Worm (Caenorhabditis elegans): ENCODE data around the gene K07F5.16.

The K07F5.16 gene

ce11 chrIV:9846574-9846973 lies 17.3 kb upstream of the K07F5.16 start, which contains the start of gene K07F5.6:
Gene K07F5.6, minus strand, starts transcription at chrIV:9846674.
- TF ChIP-seq ztf-22 (GFP tag; optimal IDR thresholded peaks at IDR 0.05), result no peak

ce11 chrIV:9848075-9848474 lies 15.8 kb upstream of the K07F5.16 start, which contains the start of gene K07F5.7:
Gene K07F5.7, minus strand, starts transcription at chrIV:9848175.
- TF ChIP-seq athp-1 (tag; optimal IDR thresholded peaks at IDR 0.05) (no peak), ztf-28 (GFP tag; IDR thresholded peaks at IDR 0.05) (no peak), sptf-2 (GFP tag; optimal IDR thresholded peaks at IDR 0.05) (no peak), ceh-27 (GFP tag; optimal IDR thresholded peaks at IDR 0.05) (no peak), Y53F4B.3 (GFP tag; IDR thresholded peaks at IDR 0.05) (no peak), Y95B8A.8 (GFP tag; IDR thresholded peaks at IDR 0.05) (no peak), F39B2.1 (GFP tag; IDR thresholded peaks at IDR 0.05) (no peak), snpc-3.4 (tag; optimal IDR thresholded peaks at IDR 0.05) (no peak), ztf-6 (GFP tag; IDR thresholded peaks at IDR 0.05) (no peak), F57A8.1 (GFP tag; optimal IDR thresholded peaks at IDR 0.05) (no peak), ceh-58 (GFP tag; IDR thresholded peaks at IDR 0.05) (no peak), F37B4.10 (GFP tag; IDR thresholded peaks at IDR 0.05) (no peak), F49E8.2 (tag; optimal IDR thresholded peaks at IDR 0.05; ENCODE audit: insufficient read depth) (no peak)

- TF ChIP-seq hmg-20 (GFP tag; IDR thresholded peaks at IDR 0.05) (no peak), tbp1 (GFP tag; optimal IDR thresholded peaks at IDR 0.05) (no peak), zfh-2 (GFP tag; conservative IDR thresholded peaks at IDR 0.05) (no peak), ceh-100 (GFP tag; IDR thresholded peaks at IDR 0.05) (no peak), ztf-18 (tag; optimal IDR thresholded peaks at IDR 0.05) (no peak), mxl-1 (tag; optimal IDR thresholded peaks at IDR 0.05) (no peak), F39B2.1 (GFP tag; IDR thresholded peaks at IDR 0.05) (no peak), K11D2.4 (GFP tag; IDR thresholded peaks at IDR 0.05) (no peak), tbx-9 (tag; optimal IDR thresholded peaks at IDR 0.05; ENCODE audit: borderline replicate concordance) (no peak), athp-1 (tag; optimal IDR thresholded peaks at IDR 0.05) (no peak), K12H6.12 (tag; optimal IDR thresholded peaks at IDR 0.05) (no peak), bed-2 (GFP tag; IDR thresholded peaks at IDR 0.05) (no peak), nhr-27 (tag; optimal IDR thresholded peaks at IDR 0.05) (no peak), ZK185.1 (tag; optimal IDR thresholded peaks at IDR 0.05; ENCODE audit: poor library complexity, severe bottlenecking) (no peak), lag-1 (GFP tag; IDR thresholded peaks at IDR 0.05) (no peak), somi-1 (GFP tag; optimal IDR thresholded peaks at IDR 0.05) (no peak), F23B12.7 (tag; optimal IDR thresholded peaks at IDR 0.05; ENCODE audit: insufficient read depth) (no peak), nfyb-1 (GFP tag; IDR thresholded peaks at IDR 0.05) (no peak), atf-7 (tag; optimal IDR thresholded peaks at IDR 0.05) (no peak), rpc-1 (optimal IDR thresholded peaks at IDR 0.05) (no peak), rpc-1 (tag; optimal IDR thresholded peaks at IDR 0.05) (no peak)
Measured at ce11 chrIV:9849624-9850023, 14.3 kb upstream of the K07F5.16 start, which contains the start of gene K07F5.8. Gene K07F5.8, minus strand, starts transcription at chrIV:9849724.

ce11 chrIV:9850931-9851330 lies 13.0 kb upstream of the K07F5.16 start, which contains the start of gene ssp-10:
Gene ssp-10, minus strand, starts transcription at chrIV:9851031.
- TF ChIP-seq gei-17 (GFP tag; optimal IDR thresholded peaks at IDR 0.05) (no peak), lin-54 (GFP tag; optimal IDR thresholded peaks at IDR 0.05) (no peak)

All from whole organism, young adult.